Fruit fly (Drosophila melanogaster): Measurements from ENCODE around the gene Arl2.

- TF ChIP-seq CG13894 (tag; optimal IDR thresholded peaks at IDR 0.05) (no peak), sisA (GFP tag; IDR thresholded peaks at IDR 0.05) (no peak), CG3065 (GFP tag; optimal IDR thresholded peaks at IDR 0.05) (no peak), crol (GFP tag; IDR thresholded peaks at IDR 0.05) (no peak), CG8281 (tag; optimal IDR thresholded peaks at IDR 0.05) (no peak), bbx (GFP tag; IDR thresholded peaks at IDR 0.05; ENCODE audit: partially characterized antibody) (no peak), da (GFP tag; optimal IDR thresholded peaks at IDR 0.05) (no peak), CG6813 (GFP tag; optimal IDR thresholded peaks at IDR 0.05) (no peak), CG12659 (GFP tag; optimal IDR thresholded peaks at IDR 0.05) (no peak), sens-2 (GFP tag; IDR thresholded peaks at IDR 0.05) (no peak), CG14710 (tag; optimal IDR thresholded peaks at IDR 0.05) (no peak)
These were observed 19.5 kb upstream of the Arl2 start, which contains the start of gene Or85a for dm6 chr3R:8321447-8321846.

All from whole organism, embryonic.